Fruit fly (Drosophila melanogaster): ENCODE results near the gene CG12071.

CG12071 gene

dm6 chr3R:30922414-30922813, 41.6 kb upstream of the CG12071 start:
- TF ChIP-seq CG16779 (tag; optimal IDR thresholded peaks at IDR 0.05) (no peak), esn (GFP tag; optimal IDR thresholded peaks at IDR 0.05) (no peak), CG10631 (GFP tag; optimal IDR thresholded peaks at IDR 0.05) (no peak), CG6854 (GFP tag; optimal IDR thresholded peaks at IDR 0.05) (no peak), CG1621 (tag; optimal IDR thresholded peaks at IDR 0.05) (no peak), Eip93F (GFP tag; optimal IDR thresholded peaks at IDR 0.05) (no peak), Blimp-1 (GFP tag; optimal IDR thresholded peaks at IDR 0.05) (no peak), CG11902 (GFP tag; optimal IDR thresholded peaks at IDR 0.05) (no peak), CG3919 (GFP tag; optimal IDR thresholded peaks at IDR 0.05) (no peak), CG11762 (GFP tag; optimal IDR thresholded peaks at IDR 0.05; ENCODE audit: insufficient read depth) (no peak), CG9139 (GFP tag; optimal IDR thresholded peaks at IDR 0.05) (no peak), Met (GFP tag; optimal IDR thresholded peaks at IDR 0.05) (no peak), Hr38 (GFP tag; optimal IDR thresholded peaks at IDR 0.05) (no peak), CG3032 (tag; optimal IDR thresholded peaks at IDR 0.05) (no peak)

- TF ChIP-seq CG32006 (GFP tag; optimal IDR thresholded peaks at IDR 0.05) (no peak), Eip75B (GFP tag; optimal IDR thresholded peaks at IDR 0.05) (no peak), svp (GFP tag) (peak; percentile 24), achi (GFP tag; optimal IDR thresholded peaks at IDR 0.05) (no peak), Ets21C (GFP tag; optimal IDR thresholded peaks at IDR 0.05) (no peak), fkh (GFP tag; optimal IDR thresholded peaks at IDR 0.05) (peak; percentile 89), CG10631 (GFP tag; optimal IDR thresholded peaks at IDR 0.05) (no peak), CG34406 (GFP tag; optimal IDR thresholded peaks at IDR 0.05) (no peak), CG11902 (GFP tag; optimal IDR thresholded peaks at IDR 0.05) (no peak), spab (GFP tag; optimal IDR thresholded peaks at IDR 0.05) (no peak), esn (GFP tag; optimal IDR thresholded peaks at IDR 0.05) (no peak), CG15336 (GFP tag; IDR thresholded peaks at IDR 0.05) (no peak), Gug (GFP tag; IDR thresholded peaks at IDR 0.05) (no peak), topi (GFP tag; optimal IDR thresholded peaks at IDR 0.05) (no peak)
Measured at dm6 chr3R:30918872-30919271, 38.0 kb upstream of the CG12071 start.

- TF ChIP-seq spab (GFP tag; optimal IDR thresholded peaks at IDR 0.05) (no peak), CG6808 (GFP tag; optimal IDR thresholded peaks at IDR 0.05) (no peak), Blimp-1 (GFP tag; optimal IDR thresholded peaks at IDR 0.05) (no peak), CG11762 (GFP tag; optimal IDR thresholded peaks at IDR 0.05; ENCODE audit: insufficient read depth) (no peak), vri (GFP tag; optimal IDR thresholded peaks at IDR 0.05) (no peak), fd59A (GFP tag; optimal IDR thresholded peaks at IDR 0.05) (no peak), topi (GFP tag; optimal IDR thresholded peaks at IDR 0.05) (no peak), eg (GFP tag; IDR thresholded peaks at IDR 0.05) (no peak), Hr38 (GFP tag; optimal IDR thresholded peaks at IDR 0.05) (no peak), CG31627 (GFP tag; optimal IDR thresholded peaks at IDR 0.05) (no peak), CG11294 (GFP tag; IDR thresholded peaks at IDR 0.05) (no peak)
Measured at dm6 chr3R:30916024-30916423, 35.2 kb upstream of the CG12071 start.

- TF ChIP-seq fkh (GFP tag; optimal IDR thresholded peaks at IDR 0.05): peak; percentile 77
- no peak for TF ChIP-seq fd59A (GFP tag; optimal IDR thresholded peaks at IDR 0.05)
- TF ChIP-seq CG8632 (GFP tag; optimal IDR thresholded peaks at IDR 0.05): no peak
- TF ChIP-seq CG6163 (GFP tag; IDR thresholded peaks at IDR 0.05): 0 out of 3 replicates have a peak, but pooled peaks have one; percentile 30
Measured at dm6 chr3R:30915235-30915634, 34.4 kb upstream of the CG12071 start.

dm6 chr3R:30913704-30914103, 32.9 kb upstream of the CG12071 start:
- TF ChIP-seq CG6163 (GFP tag; IDR thresholded peaks at IDR 0.05) (0 out of 3 replicates have a peak, but pooled peaks have one; percentile 13), CG4318 (GFP tag; optimal IDR thresholded peaks at IDR 0.05) (no peak), net (GFP tag; optimal IDR thresholded peaks at IDR 0.05) (no peak), spab (GFP tag; optimal IDR thresholded peaks at IDR 0.05) (no peak), CG7368 (GFP tag; optimal IDR thresholded peaks at IDR 0.05) (no peak), achi (GFP tag; optimal IDR thresholded peaks at IDR 0.05) (no peak), Hr4 (GFP tag; optimal IDR thresholded peaks at IDR 0.05) (no peak), CG6792 (GFP tag; optimal IDR thresholded peaks at IDR 0.05) (no peak)

All from whole organism, prepupa.